Fruit fly (Drosophila melanogaster) whole organism, adult: Measurements from ENCODE around the gene Rox8.

ENCODE experiments used
- CG11617 ChIP-seq: fragments of 200-800 bp; sonication (Bioruptor generic); optimal IDR thresholded peaks from 2 replicates; lab custom pipeline; 2017; ENCODE audit warnings: mild to moderate bottlenecking, missing biosample characterization, missing genetic modification reagents, missing genetic modification characterization
- CG12768 ChIP-seq: fragments of 200-800 bp; sonication (Bioruptor generic); optimal IDR thresholded peaks from 2 replicates; lab custom pipeline; 2017; ENCODE audit warnings: missing biosample characterization, missing genetic modification characterization, mild to moderate bottlenecking, moderate library complexity, missing genetic modification reagents
- CG14711 ChIP-seq: fragments of 200-800 bp; sonication (Bioruptor generic); optimal IDR thresholded peaks from 2 replicates; lab custom pipeline; 2018; ENCODE audit warnings: missing biosample characterization, mild to moderate bottlenecking, missing genetic modification characterization, moderate library complexity
- CG1620 ChIP-seq: fragments of 200-800 bp; sonication (Bioruptor generic); optimal IDR thresholded peaks from 2 replicates; lab custom pipeline; 2016; ENCODE audit warnings: missing biosample characterization, missing genetic modification characterization
- CG33017 ChIP-seq: fragments of 200-800 bp; sonication (Bioruptor generic); optimal IDR thresholded peaks from 2 replicates; lab custom pipeline; 2018; ENCODE audit warnings: missing biosample characterization, mild to moderate bottlenecking, missing genetic modification characterization, moderate library complexity
- CG5204 ChIP-seq: fragments of 200-800 bp; sonication (Bioruptor generic); optimal IDR thresholded peaks from 2 replicates; lab custom pipeline; 2016; ENCODE audit warnings: missing biosample characterization, missing genetic modification characterization
- CG7045 ChIP-seq: fragments of 200-800 bp; sonication (Bioruptor generic); optimal IDR thresholded peaks from 2 replicates; lab custom pipeline; 2017; ENCODE audit warnings: missing biosample characterization, mild to moderate bottlenecking, missing genetic modification characterization
- CG7101 ChIP-seq: fragments of 200-800 bp; sonication (Bioruptor generic); optimal IDR thresholded peaks from 2 replicates; lab custom pipeline; 2018; ENCODE audit warnings: missing biosample characterization, mild to moderate bottlenecking, missing genetic modification characterization, moderate library complexity
- Clk ChIP-seq: fragments of 200-800 bp; sonication (Bioruptor generic); optimal IDR thresholded peaks from 2 replicates; lab custom pipeline; 2017; ENCODE audit warnings: missing biosample characterization, missing genetic modification characterization
- Crg-1 ChIP-seq: fragments of 200-800 bp; sonication (Bioruptor generic); optimal IDR thresholded peaks from 2 replicates; lab custom pipeline; 2016; ENCODE audit warnings: missing biosample characterization, missing genetic modification characterization
- Hr96 ChIP-seq: fragments of 200-800 bp; sonication (Bioruptor generic); optimal IDR thresholded peaks from 2 replicates; lab custom pipeline; 2016; ENCODE audit warnings: missing biosample characterization, missing genetic modification characterization
- Mnt ChIP-seq: fragments of 200-800 bp; sonication (Bioruptor generic); optimal IDR thresholded peaks from 2 replicates; lab custom pipeline; 2016; ENCODE audit warnings: missing biosample characterization, mild to moderate bottlenecking, missing genetic modification characterization
- bab1 ChIP-seq: fragments of 200-800 bp; sonication (Bioruptor generic); optimal IDR thresholded peaks from 3 replicates; lab custom pipeline; 2019; ENCODE audit warnings: missing biosample characterization, mild to moderate bottlenecking, missing genetic modification characterization, moderate library complexity
- cic ChIP-seq: fragments of 200-800 bp; sonication (Bioruptor generic); optimal IDR thresholded peaks from 2 replicates; lab custom pipeline; 2017; ENCODE audit warnings: missing biosample characterization, mild to moderate bottlenecking, missing genetic modification characterization, moderate library complexity
- cnc ChIP-seq, 2 experiments: fragments of >200 bp; optimal IDR thresholded peaks; 2 replicates each; lab custom pipeline; 2017
- kay ChIP-seq: fragments of 200-800 bp; sonication (Bioruptor generic); peaks from one replicate; lab custom pipeline; 2016; ENCODE audit warnings: missing biosample characterization, missing genetic modification characterization, borderline replicate concordance
- ovo ChIP-seq: fragments of 200-800 bp; sonication (Bioruptor generic); optimal IDR thresholded peaks from 2 replicates; lab custom pipeline; 2016; ENCODE audit warnings: missing biosample characterization, missing genetic modification characterization
- pad ChIP-seq: fragments of 200-800 bp; sonication (Bioruptor generic); optimal IDR thresholded peaks from 3 replicates; lab custom pipeline; 2017; ENCODE audit warnings: missing biosample characterization, missing genetic modification characterization, mild to moderate bottlenecking, moderate library complexity, missing genetic modification reagents
- tj ChIP-seq: fragments of 200-800 bp; sonication (Bioruptor generic); optimal IDR thresholded peaks from 3 replicates; lab custom pipeline; 2017; ENCODE audit warnings: missing biosample characterization, mild to moderate bottlenecking, missing genetic modification characterization, moderate library complexity
- toe ChIP-seq: fragments of 200-800 bp; sonication (Bioruptor generic); optimal IDR thresholded peaks from 2 replicates; lab custom pipeline; 2016; ENCODE audit warnings: missing biosample characterization, missing genetic modification characterization

Rox8 gene

DNA sequence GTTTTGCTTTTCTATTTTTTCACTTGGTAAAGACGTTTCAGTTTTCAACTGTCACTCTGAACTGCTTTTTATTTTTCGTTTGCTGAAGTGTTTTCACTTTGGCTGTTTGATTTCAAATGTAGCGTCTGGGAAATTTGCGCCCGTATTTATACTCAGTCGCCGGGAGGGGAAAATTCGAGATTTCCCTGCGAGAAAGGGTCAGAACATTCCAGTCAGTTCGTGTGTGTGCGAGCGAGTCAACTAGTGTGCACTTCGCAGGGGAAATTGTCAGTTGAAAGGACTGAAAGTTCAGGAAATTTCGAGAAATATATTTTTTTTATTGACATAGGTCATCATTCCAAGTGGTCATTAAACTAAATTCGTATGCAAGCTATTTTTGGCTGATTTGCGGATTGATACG is 9.1 kb upstream of the Rox8 start, which contains the start of gene Hsp68:
Gene Hsp68 (minus strand): TSS at position 123 of the 400 bp plus-strand sequence.
- peak; percentile 26 for TF ChIP-seq tj (GFP tag; lab: Kevin White, UChicago)
- no peak for TF ChIP-seq Clk
- no peak for TF ChIP-seq Crg-1
- TF ChIP-seq bab1 (GFP tag; lab: Kevin White, UChicago): no peak
- peak; percentile 100 for TF ChIP-seq pad
- TF ChIP-seq CG12768: peak; percentile 51
- no peak for TF ChIP-seq toe (GFP tag; lab: Kevin White, UChicago)
- TF ChIP-seq CG1620 (GFP tag; lab: Kevin White, UChicago): no peak
- TF ChIP-seq cic: peak; percentile 31
- no peak for TF ChIP-seq CG14711 (tag; lab: Kevin White, UChicago)
- TF ChIP-seq CG33017: peak; percentile 28
- TF ChIP-seq CG7101: no peak
- no peak for TF ChIP-seq Hr96 (GFP tag; lab: Kevin White, UChicago)
- no peak for TF ChIP-seq CG5204 (GFP tag; lab: Kevin White, UChicago)
- TF ChIP-seq kay (GFP tag; lab: Kevin White, UChicago): no peak
- TF ChIP-seq CG11617: peak; percentile 2
- no peak for TF ChIP-seq CG7045
- TF ChIP-seq cnc (optimal IDR thresholded peaks at IDR 0.05; lab: Kevin White, UChicago): no peak
- TF ChIP-seq Mnt (GFP tag; lab: Kevin White, UChicago): no peak
- TF ChIP-seq ovo (GFP tag; lab: Kevin White, UChicago): no peak

- no peak for TF ChIP-seq CG12768
- no peak for TF ChIP-seq cic
Observed at dm6 chr3R:24054227-24054626, 6.2 kb upstream of the Rox8 start, which contains the start of gene CG6000. Gene CG6000, plus strand, starts transcription at chr3R:24054391.

dm6 chr3R:24053506-24054102 is 5.5 kb upstream of the Rox8 start:
- TF ChIP-seq cic (peak; percentile 25), Crg-1 (no peak), Mnt (GFP tag; lab: Kevin White, UChicago) (peak; percentile 8)

DNA sequence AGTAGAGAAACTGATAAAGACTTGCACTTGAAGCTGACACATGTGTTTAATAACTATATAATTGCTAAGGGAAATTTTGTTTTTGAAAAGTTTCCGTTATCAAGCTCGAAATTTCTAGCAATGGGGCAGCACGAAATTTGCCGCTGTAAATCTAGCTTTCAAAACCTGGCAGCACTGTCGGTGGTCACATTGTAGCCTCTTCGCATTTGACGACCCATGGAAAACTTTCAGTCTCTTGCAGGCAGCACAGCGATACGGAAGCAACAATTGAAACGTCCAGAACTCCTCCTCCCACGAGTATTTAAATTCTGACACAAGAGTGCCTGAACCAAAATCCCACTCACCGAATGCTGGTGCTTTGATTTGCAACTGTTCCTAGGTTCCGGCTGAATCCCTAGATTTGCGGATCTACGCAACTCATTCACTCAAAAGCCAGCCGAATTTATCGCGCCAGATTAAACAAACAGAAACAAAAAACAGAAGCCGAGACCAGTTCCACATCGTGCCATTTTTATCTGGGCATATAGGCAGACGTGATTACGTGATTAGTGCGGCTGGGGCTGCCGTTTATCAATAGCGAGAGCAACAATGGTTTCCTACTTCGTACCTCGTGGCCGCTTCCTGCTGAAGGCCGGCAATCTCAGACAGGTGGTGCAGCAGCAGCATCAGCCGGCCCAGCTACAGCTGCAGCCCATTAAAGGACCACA is 3.5 kb upstream of the Rox8 start:
- peak; percentile 71 for TF ChIP-seq bab1 (GFP tag; lab: Kevin White, UChicago)
- peak; percentile 48 for TF ChIP-seq cic
- no peak for TF ChIP-seq pad
- peak; percentile 20 for TF ChIP-seq CG12768
- TF ChIP-seq ovo (GFP tag; lab: Kevin White, UChicago): no peak
- peak; percentile 13 for TF ChIP-seq Hr96 (GFP tag; lab: Kevin White, UChicago)
- TF ChIP-seq CG1620 (GFP tag; lab: Kevin White, UChicago): no peak
- peak; percentile 23 for TF ChIP-seq CG33017
- peak; percentile 80 for TF ChIP-seq Mnt (GFP tag; lab: Kevin White, UChicago)
- peak; percentile 19 for TF ChIP-seq tj (GFP tag; lab: Kevin White, UChicago)

- peak; percentile 24 for TF ChIP-seq ovo (GFP tag; lab: Kevin White, UChicago)
- TF ChIP-seq cnc (optimal IDR thresholded peaks at IDR 0.05; lab: Kevin White, UChicago): no peak
- TF ChIP-seq CG14711 (tag; lab: Kevin White, UChicago): peak; percentile 90
- peak; percentile 35 for TF ChIP-seq CG12768
- TF ChIP-seq Crg-1: peak; percentile 24
- peak; percentile 53 for TF ChIP-seq CG11617
- TF ChIP-seq CG33017: no peak
- no peak for TF ChIP-seq Clk
- TF ChIP-seq CG7101: peak; percentile 8
- TF ChIP-seq pad: peak; percentile 41
- TF ChIP-seq kay (GFP tag; lab: Kevin White, UChicago): no peak
- peak; percentile 34 for TF ChIP-seq tj (GFP tag; lab: Kevin White, UChicago)
- peak; percentile 57 for TF ChIP-seq Hr96 (GFP tag; lab: Kevin White, UChicago)
- TF ChIP-seq Mnt (GFP tag; lab: Kevin White, UChicago): peak; percentile 62
- TF ChIP-seq CG1620 (GFP tag; lab: Kevin White, UChicago): peak; percentile 1
- no peak for TF ChIP-seq toe (GFP tag; lab: Kevin White, UChicago)
- TF ChIP-seq bab1 (GFP tag; lab: Kevin White, UChicago): peak; percentile 63
- peak; percentile 18 for TF ChIP-seq CG7045
- no peak for TF ChIP-seq CG5204 (GFP tag; lab: Kevin White, UChicago)
- TF ChIP-seq cic: peak; percentile 61
Observed at dm6 chr3R:24050690-24051440, 2.8 kb upstream of the Rox8 start, which contains the start of the genes Atg6 and Pisd. Gene Atg6, minus strand, starts transcription at chr3R:24050782. Gene Pisd, plus strand, starts transcription at chr3R:24050783.

dm6 chr3R:24047226-24047976 is 664 bp downstream of the Rox8 start, which contains the start of gene CG5986:
Gene CG5986, plus strand, starts transcription at chr3R:24047790.
- peak; percentile 71 for TF ChIP-seq kay (GFP tag; lab: Kevin White, UChicago)
- TF ChIP-seq ovo (GFP tag; lab: Kevin White, UChicago): no peak
- peak; percentile 45 for TF ChIP-seq CG11617
- peak; percentile 61 for TF ChIP-seq CG33017
- no peak for TF ChIP-seq Hr96 (GFP tag; lab: Kevin White, UChicago)
- peak; percentile 82 for TF ChIP-seq pad
- no peak for TF ChIP-seq toe (GFP tag; lab: Kevin White, UChicago)
- TF ChIP-seq CG1620 (GFP tag; lab: Kevin White, UChicago): no peak
- peak; percentile 61 for TF ChIP-seq Mnt (GFP tag; lab: Kevin White, UChicago)
- TF ChIP-seq CG12768: peak; percentile 77
- TF ChIP-seq bab1 (GFP tag; lab: Kevin White, UChicago): no peak
- peak; percentile 82 for TF ChIP-seq cic
- no peak for TF ChIP-seq Crg-1
- no peak for TF ChIP-seq Clk
- no peak for TF ChIP-seq CG7045
- TF ChIP-seq CG14711 (tag; lab: Kevin White, UChicago): no peak
- no peak for TF ChIP-seq CG7101
- TF ChIP-seq CG5204 (GFP tag; lab: Kevin White, UChicago): no peak
- no peak for TF ChIP-seq tj (GFP tag; lab: Kevin White, UChicago)
- no peak for TF ChIP-seq cnc (optimal IDR thresholded peaks at IDR 0.05; lab: Kevin White, UChicago)
